Fruit fly (Drosophila melanogaster): Measurements from ENCODE around the gene CG42724.

The CG42724 gene

dm6 chr3R:6416242-6416641 lies 48.2 kb upstream of the CG42724 start (continued):
- TF ChIP-seq CG11085 (GFP tag; IDR thresholded peaks at IDR 0.05) (no peak; the same call in 1 of the 2 replicates), CG9817 (tag; optimal IDR thresholded peaks at IDR 0.05) (peak; percentile 75), run (tag; optimal IDR thresholded peaks at IDR 0.05) (peak; percentile 35), Jarid2 (GFP tag; optimal IDR thresholded peaks at IDR 0.05) (peak; percentile 1), HmgD (GFP tag; optimal IDR thresholded peaks at IDR 0.05) (no peak), CG31365 (tag; optimal IDR thresholded peaks at IDR 0.05) (peak; percentile 60), Ets97D (GFP tag; optimal IDR thresholded peaks at IDR 0.05) (peak; percentile 22), fd3F (GFP tag; optimal IDR thresholded peaks at IDR 0.05) (peak; percentile 60), CG2889 (GFP tag; IDR thresholded peaks at IDR 0.05) (peak; percentile 68; the same call in 1 of the 3 replicates), sima (GFP tag; optimal IDR thresholded peaks at IDR 0.05) (peak; percentile 55), CG1529 (GFP tag; optimal IDR thresholded peaks at IDR 0.05) (no peak), Optix (GFP tag; IDR thresholded peaks at IDR 0.05) (peak; percentile 77; the same call in 2 of the 3 replicates), ems (GFP tag; optimal IDR thresholded peaks at IDR 0.05) (peak; percentile 64), CG1832 (GFP tag; optimal IDR thresholded peaks at IDR 0.05) (no peak), NC2α (GFP tag; optimal IDR thresholded peaks at IDR 0.05) (peak; percentile 19), p53 (GFP tag; optimal IDR thresholded peaks at IDR 0.05) (peak; percentile 4), CG3847 (GFP tag; IDR thresholded peaks at IDR 0.05) (peak; percentile 73), ab (GFP tag; optimal IDR thresholded peaks at IDR 0.05) (peak; percentile 18), Bgb (GFP tag; IDR thresholded peaks at IDR 0.05; ENCODE audit: partially characterized antibody) (no peak), Poxn (GFP tag; IDR thresholded peaks at IDR 0.05) (no peak), CG8281 (tag; optimal IDR thresholded peaks at IDR 0.05) (peak; percentile 6), CG12219 (GFP tag; optimal IDR thresholded peaks at IDR 0.05) (peak; percentile 79), tgo (GFP tag; IDR thresholded peaks at IDR 0.05) (peak; percentile 83), CG12391 (tag; optimal IDR thresholded peaks at IDR 0.05) (peak; percentile 57), Hmx (GFP tag; optimal IDR thresholded peaks at IDR 0.05) (no peak), CHES-1-like (GFP tag; optimal IDR thresholded peaks at IDR 0.05) (peak; percentile 74), Max (GFP tag; optimal IDR thresholded peaks at IDR 0.05) (peak; percentile 52), Drgx (GFP tag; IDR thresholded peaks at IDR 0.05) (0 out of 2 replicates have a peak, but pooled peaks have one; percentile 42), emc (GFP tag; optimal IDR thresholded peaks at IDR 0.05) (peak; percentile 62), CG12104 (GFP tag; optimal IDR thresholded peaks at IDR 0.05) (peak; percentile 24), sob (GFP tag; IDR thresholded peaks at IDR 0.05) (peak; percentile 88), CG8388 (GFP tag; optimal IDR thresholded peaks at IDR 0.05) (peak; percentile 47), MTF-1 (GFP tag; optimal IDR thresholded peaks at IDR 0.05; ENCODE audit: borderline replicate concordance) (peak; percentile 8), ssp (GFP tag; IDR thresholded peaks at IDR 0.05) (0 out of 2 replicates have a peak, but pooled peaks have one; percentile 48), CG9876 (GFP tag; optimal IDR thresholded peaks at IDR 0.05) (peak; percentile 59), jing (GFP tag; optimal IDR thresholded peaks at IDR 0.05) (peak; percentile 59), esg (GFP tag; conservative IDR thresholded peaks at IDR 0.05) (peak; percentile 76), hth (optimal IDR thresholded peaks at IDR 0.05) (no peak), hb (GFP tag; IDR thresholded peaks at IDR 0.05; ENCODE audit: partially characterized antibody) (no peak), bsh (GFP tag; optimal IDR thresholded peaks at IDR 0.05) (peak in 1 of 2 experiments; percentile 63), CG15269 (tag; optimal IDR thresholded peaks at IDR 0.05) (peak; percentile 79), scrt (GFP tag; optimal IDR thresholded peaks at IDR 0.05) (peak; percentile 79), CG16815 (GFP tag; optimal IDR thresholded peaks at IDR 0.05) (peak; percentile 46), ash1 (GFP tag; optimal IDR thresholded peaks at IDR 0.05) (peak; percentile 57), CG17328 (GFP tag; IDR thresholded peaks at IDR 0.05) (peak; percentile 81), CG17912 (GFP tag; optimal IDR thresholded peaks at IDR 0.05) (no peak), CG15696 (tag; optimal IDR thresholded peaks at IDR 0.05) (no peak), CG9609 (GFP tag; optimal IDR thresholded peaks at IDR 0.05) (peak; percentile 71), fd64A (GFP tag; optimal IDR thresholded peaks at IDR 0.05) (no peak), pfk (GFP tag; optimal IDR thresholded peaks at IDR 0.05) (no peak), CG15514 (GFP tag; optimal IDR thresholded peaks at IDR 0.05) (peak; percentile 78)
